Fruit fly (Drosophila melanogaster): ENCODE measurements around the gene CG9813.
A peak's percentile ranks its signal among the peaks of the same experiment; 100 is the strongest.

The CG9813 gene

DNA sequence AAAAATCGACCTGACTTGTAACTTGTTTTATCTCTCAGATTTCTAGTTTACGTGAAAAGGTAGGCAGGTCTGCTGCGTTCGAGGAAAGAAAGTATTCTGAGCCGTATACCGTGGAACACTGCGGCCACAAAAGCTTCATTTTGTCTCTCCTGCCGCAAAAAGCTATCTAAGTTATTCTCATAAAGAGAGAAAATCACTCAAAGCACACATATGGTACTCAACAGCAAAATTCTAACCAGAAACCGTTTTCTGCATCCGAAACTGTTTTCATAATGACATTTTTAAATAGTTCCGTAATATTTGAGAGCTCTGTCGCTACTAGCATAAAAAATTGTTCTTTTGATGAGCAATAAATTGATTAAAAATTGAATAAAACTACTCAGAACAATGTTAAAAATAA lies at the start of gene CG9813, which contains the start of gene CG8870:
CG9813 (minus strand) TSS at position 101 of the 400 bp plus-strand sequence.
CG8870 (plus strand) TSS at position 168 of the 400 bp plus-strand sequence.
- TF ChIP-seq CG6689 (GFP tag; IDR thresholded peaks at IDR 0.05) (no peak), z (GFP tag; IDR thresholded peaks at IDR 0.05) (0 out of 3 replicates have a peak, but pooled peaks have one; percentile 32), Trl (optimal IDR thresholded peaks at IDR 0.05) (peak; percentile 36 to 52), Trl (GFP tag; optimal IDR thresholded peaks at IDR 0.05) (no peak), hkb (optimal IDR thresholded peaks at IDR 0.05) (no peak), hkb (GFP tag; IDR thresholded peaks at IDR 0.05) (0 out of 2 replicates have a peak, but pooled peaks have one; percentile 28)

dm6 chr3R:13428341-13429040 lies 48.9 kb upstream of the CG9813 start:
- TF ChIP-seq CG15601 (tag; optimal IDR thresholded peaks at IDR 0.05): peak; percentile 57
- no peak for TF ChIP-seq dm (GFP tag; optimal IDR thresholded peaks at IDR 0.05)
- TF ChIP-seq eyg (GFP tag; optimal IDR thresholded peaks at IDR 0.05): no peak
- TF ChIP-seq fru (optimal IDR thresholded peaks at IDR 0.05): no peak
- peak; percentile 48; the same call in 1 of the 3 replicates for TF ChIP-seq CG7357 (GFP tag; IDR thresholded peaks at IDR 0.05)
- peak; percentile 29 for TF ChIP-seq TFAM (GFP tag; optimal IDR thresholded peaks at IDR 0.05)
- TF ChIP-seq pzg (GFP tag; optimal IDR thresholded peaks at IDR 0.05): no peak
- no peak for TF ChIP-seq nerfin-2 (GFP tag; IDR thresholded peaks at IDR 0.05; ENCODE audit: partially characterized antibody)
- TF ChIP-seq CG33557 (GFP tag; optimal IDR thresholded peaks at IDR 0.05): peak; percentile 45
- 0 out of 2 replicates have a peak, but pooled peaks have one; percentile 12 for TF ChIP-seq klu (GFP tag; IDR thresholded peaks at IDR 0.05)
- TF ChIP-seq br (optimal IDR thresholded peaks at IDR 0.05): no peak
- TF ChIP-seq Atf-2 (GFP tag; optimal IDR thresholded peaks at IDR 0.05): peak; percentile 35
- TF ChIP-seq CG32772 (GFP tag; IDR thresholded peaks at IDR 0.05): peak; percentile 59; the same call in 1 of the 2 replicates
- TF ChIP-seq odd (GFP tag; optimal IDR thresholded peaks at IDR 0.05): peak; percentile 56
- peak; percentile 71 for TF ChIP-seq CG15269 (tag; optimal IDR thresholded peaks at IDR 0.05)
- TF ChIP-seq Gug (GFP tag; IDR thresholded peaks at IDR 0.05): peak; percentile 58; the same call in 2 of the 4 replicates
- TF ChIP-seq her (GFP tag; optimal IDR thresholded peaks at IDR 0.05): no peak
- TF ChIP-seq CG12299 (tag; optimal IDR thresholded peaks at IDR 0.05): no peak
- TF ChIP-seq Hmx (GFP tag; optimal IDR thresholded peaks at IDR 0.05): no peak
- peak in 1 of 2 experiments; percentile 26 for TF ChIP-seq Eip74EF (GFP tag; optimal IDR thresholded peaks at IDR 0.05)
- no peak for TF ChIP-seq CG3838 (GFP tag; optimal IDR thresholded peaks at IDR 0.05)
- TF ChIP-seq ham (GFP tag; IDR thresholded peaks at IDR 0.05): no peak
- TF ChIP-seq ci (GFP tag; IDR thresholded peaks at IDR 0.05): peak; percentile 90
- no peak for TF ChIP-seq Sin3A (optimal IDR thresholded peaks at IDR 0.05)
- TF ChIP-seq CG8765 (GFP tag; IDR thresholded peaks at IDR 0.05): no peak
- TF ChIP-seq Dll (GFP tag; IDR thresholded peaks at IDR 0.05; ENCODE audit: partially characterized antibody): no peak
- peak; percentile 46 for TF ChIP-seq Side (GFP tag; optimal IDR thresholded peaks at IDR 0.05)
- TF ChIP-seq Atf6 (GFP tag; IDR thresholded peaks at IDR 0.05): peak; percentile 32; the same call in 1 of the 2 replicates
- peak; percentile 59 for TF ChIP-seq CG4730 (GFP tag; IDR thresholded peaks at IDR 0.05)
- no peak for TF ChIP-seq CG15479 (GFP tag; optimal IDR thresholded peaks at IDR 0.05)
- peak; percentile 80 for TF ChIP-seq CG31441 (GFP tag; IDR thresholded peaks at IDR 0.05)
- TF ChIP-seq slbo (GFP tag; IDR thresholded peaks at IDR 0.05): peak; percentile 71
- peak; percentile 74 for TF ChIP-seq Ptx1 (GFP tag; IDR thresholded peaks at IDR 0.05)
- TF ChIP-seq fd64A (GFP tag; optimal IDR thresholded peaks at IDR 0.05): no peak
- no peak for TF ChIP-seq Dip2 (GFP tag; IDR thresholded peaks at IDR 0.05)
- peak; percentile 82 for TF ChIP-seq CG30403 (GFP tag; optimal IDR thresholded peaks at IDR 0.05)
- peak; percentile 6 for TF ChIP-seq CG10462 (GFP tag; optimal IDR thresholded peaks at IDR 0.05)
- no peak for TF ChIP-seq unc-4 (GFP tag; IDR thresholded peaks at IDR 0.05; ENCODE audit: partially characterized antibody)
- TF ChIP-seq fd102C (GFP tag; optimal IDR thresholded peaks at IDR 0.05): peak; percentile 17
- TF ChIP-seq ab (GFP tag; optimal IDR thresholded peaks at IDR 0.05): peak; percentile 2
- TF ChIP-seq Nf-YC (tag; optimal IDR thresholded peaks at IDR 0.05): no peak
- peak; percentile 46 for TF ChIP-seq CG10654 (GFP tag; optimal IDR thresholded peaks at IDR 0.05)
- no peak for TF ChIP-seq CG3995 (GFP tag; optimal IDR thresholded peaks at IDR 0.05)
- no peak for TF ChIP-seq Doc2 (GFP tag; IDR thresholded peaks at IDR 0.05)
